Worm (Caenorhabditis elegans) whole organism, L2 larva: ENCODE measurements around the gene Y39B6A.27.

Experiments used
- C34F6.9 ChIP-seq: fragments of 150-350 bp; optimal IDR thresholded peaks from 2 replicates; lab custom pipeline; 2014; ENCODE audit warnings: missing biosample characterization, missing genetic modification characterization
- F13H6.1 ChIP-seq: sonication (generic microtip); optimal IDR thresholded peaks from 2 replicates; lab custom pipeline; 2016; ENCODE audit warnings: missing genetic modification characterization, missing compliant biosample characterization
- R02D3.7 ChIP-seq: fragments of 150-350 bp; optimal IDR thresholded peaks from 2 replicates; lab custom pipeline; 2014; ENCODE audit warnings: missing biosample characterization, missing genetic modification characterization
- Y55F3AM.14 ChIP-seq: fragments of 200-800 bp; sonication (Bioruptor generic); optimal IDR thresholded peaks from 2 replicates; lab custom pipeline; 2018; ENCODE audit warnings: mild to moderate bottlenecking, missing genetic modification characterization, missing compliant biosample characterization
- alr-1 ChIP-seq: fragments of 150-350 bp; optimal IDR thresholded peaks from 2 replicates; lab custom pipeline; 2014; ENCODE audit warnings: missing biosample characterization, missing genetic modification characterization
- aly-2 ChIP-seq: fragments of 150-350 bp; optimal IDR thresholded peaks from 2 replicates; lab custom pipeline; 2014; ENCODE audit warnings: missing biosample characterization, missing genetic modification characterization
- ama-1 ChIP-seq: fragments of 150-350 bp; optimal IDR thresholded peaks from 2 replicates; lab custom pipeline; 2018; ENCODE audit warnings: inconsistent platforms
- blmp-1 ChIP-seq: sonication (generic microtip); optimal IDR thresholded peaks from 2 replicates; lab custom pipeline; 2017; ENCODE audit warnings: missing genetic modification characterization, mild to moderate bottlenecking, missing compliant biosample characterization, antibody characterized with exemption, moderate library complexity; ENCODE audit not compliant: insufficient read depth
- ceh-16 ChIP-seq: fragments of 150-350 bp; optimal IDR thresholded peaks from 2 replicates; lab custom pipeline; 2014; ENCODE audit warnings: missing biosample characterization, missing genetic modification characterization
- ceh-82 ChIP-seq: fragments of 150-350 bp; optimal IDR thresholded peaks from 2 replicates; lab custom pipeline; 2014; ENCODE audit warnings: missing biosample characterization, missing genetic modification characterization
- crh-2 ChIP-seq: sonication (generic microtip); optimal IDR thresholded peaks from 2 replicates; lab custom pipeline; 2017; ENCODE audit warnings: missing biosample characterization, missing genetic modification characterization
- dmd-4 ChIP-seq: sonication (generic microtip); optimal IDR thresholded peaks from 2 replicates; lab custom pipeline; 2017; ENCODE audit warnings: missing biosample characterization, missing genetic modification characterization
- egl-27 ChIP-seq: sonication (generic microtip); optimal IDR thresholded peaks from 3 replicates; lab custom pipeline; 2017; ENCODE audit warnings: missing biosample characterization, missing genetic modification reagents, missing genetic modification characterization
- elt-1 ChIP-seq: fragments of 150-350 bp; optimal IDR thresholded peaks from 2 replicates; lab custom pipeline; 2014; ENCODE audit warnings: missing biosample characterization, missing genetic modification characterization
- fos-1 ChIP-seq: fragments of 150-350 bp; optimal IDR thresholded peaks from 2 replicates; lab custom pipeline; 2014; ENCODE audit warnings: missing biosample characterization, missing genetic modification characterization
- gmeb-1 ChIP-seq: fragments of 150-350 bp; optimal IDR thresholded peaks from 2 replicates; lab custom pipeline; 2014; ENCODE audit warnings: missing biosample characterization, missing genetic modification characterization
- lin-11 ChIP-seq: fragments of 150-350 bp; sonication (generic microtip); optimal IDR thresholded peaks from 2 replicates; lab custom pipeline; 2014; ENCODE audit warnings: missing biosample characterization, missing genetic modification characterization, inconsistent platforms, mixed read lengths
- lin-13 ChIP-seq: fragments of 150-350 bp; optimal IDR thresholded peaks from 2 replicates; lab custom pipeline; 2014; ENCODE audit warnings: missing biosample characterization, missing genetic modification reagents, missing genetic modification characterization
- lsy-2 ChIP-seq, 2 experiments: fragments of 150-350 bp in 1 of 2; sonication (generic microtip) in 1 of 2; optimal IDR thresholded peaks; 2 replicates each; lab custom pipeline; 2014 to 2017; ENCODE audit warnings: missing biosample characterization in 2 of 2, missing genetic modification characterization in 2 of 2
- mab-5 ChIP-seq: fragments of 150-350 bp; optimal IDR thresholded peaks from 2 replicates; lab custom pipeline; 2014; ENCODE audit warnings: missing biosample characterization, missing genetic modification characterization
- mbf-1 ChIP-seq: sonication (generic microtip); optimal IDR thresholded peaks from 2 replicates; lab custom pipeline; 2017; ENCODE audit warnings: missing biosample characterization, missing genetic modification characterization
- nhr-10 ChIP-seq: sonication (generic microtip); optimal IDR thresholded peaks from 2 replicates; lab custom pipeline; 2017; ENCODE audit warnings: missing biosample characterization, missing genetic modification characterization
- nhr-11 ChIP-seq: fragments of 150-350 bp; optimal IDR thresholded peaks from 2 replicates; lab custom pipeline; 2014; ENCODE audit warnings: missing biosample characterization, missing genetic modification characterization
- nhr-12 ChIP-seq: fragments of 150-350 bp; optimal IDR thresholded peaks from 2 replicates; lab custom pipeline; 2014; ENCODE audit warnings: missing biosample characterization, missing genetic modification characterization
- nhr-129 ChIP-seq: fragments of 150-350 bp; optimal IDR thresholded peaks from 2 replicates; lab custom pipeline; 2014; ENCODE audit warnings: missing biosample characterization, missing genetic modification characterization
- nhr-21 ChIP-seq: fragments of 150-350 bp; optimal IDR thresholded peaks from 2 replicates; lab custom pipeline; 2014; ENCODE audit warnings: missing biosample characterization, missing genetic modification characterization
- nhr-237 ChIP-seq: fragments of 150-350 bp; optimal IDR thresholded peaks from 2 replicates; lab custom pipeline; 2014; ENCODE audit warnings: missing biosample characterization, missing genetic modification characterization
- nhr-25 ChIP-seq: fragments of 150-350 bp; sonication (generic microtip); optimal IDR thresholded peaks from 3 replicates; lab custom pipeline; 2014; ENCODE audit warnings: missing biosample characterization, missing genetic modification characterization
- nhr-6 ChIP-seq: fragments of 150-350 bp; optimal IDR thresholded peaks from 2 replicates; lab custom pipeline; 2014; ENCODE audit warnings: missing biosample characterization, missing genetic modification characterization
- nhr-77 ChIP-seq: fragments of 150-350 bp; optimal IDR thresholded peaks from 2 replicates; lab custom pipeline; 2014; ENCODE audit warnings: missing biosample characterization, missing genetic modification characterization
- sem-4 ChIP-seq: fragments of 150-350 bp; optimal IDR thresholded peaks from 2 replicates; lab custom pipeline; 2014; ENCODE audit warnings: missing biosample characterization, missing genetic modification reagents, missing genetic modification characterization
- skn-1 ChIP-seq: sonication (generic microtip); optimal IDR thresholded peaks from 2 replicates; lab custom pipeline; 2017; ENCODE audit warnings: missing biosample characterization, missing genetic modification characterization
- sma-3 ChIP-seq: sonication (generic microtip); optimal IDR thresholded peaks from 2 replicates; lab custom pipeline; 2016; ENCODE audit warnings: missing genetic modification reagents, missing genetic modification characterization, missing compliant biosample characterization
- sma-9 ChIP-seq, 2 experiments: fragments of 150-350 bp in 1 of 2; sonication (generic microtip) in 1 of 2; optimal IDR thresholded peaks; 2 replicates each; lab custom pipeline; 2014 to 2016; ENCODE audit warnings: missing genetic modification characterization in 2 of 2, mild to moderate bottlenecking in 1 of 2, missing biosample characterization in 1 of 2, missing compliant biosample characterization in 1 of 2, missing genetic modification reagents in 1 of 2, moderate library complexity in 1 of 2
- snpc-4 ChIP-seq: fragments of 150-350 bp; optimal IDR thresholded peaks from 2 replicates; lab custom pipeline; 2014; ENCODE audit warnings: missing biosample characterization, missing genetic modification characterization
- unc-55 ChIP-seq: fragments of 150-350 bp; sonication (generic microtip); optimal IDR thresholded peaks from 3 replicates; lab custom pipeline; 2014; ENCODE audit warnings: missing biosample characterization, missing genetic modification reagents, missing genetic modification characterization
- unc-62 ChIP-seq: fragments of 150-350 bp; optimal IDR thresholded peaks from 2 replicates; lab custom pipeline; 2014; ENCODE audit warnings: missing biosample characterization, missing genetic modification reagents, missing genetic modification characterization
- ztf-1 ChIP-seq: fragments of 200-800 bp; sonication (Bioruptor generic); conservative IDR thresholded peaks from 2 replicates; pipeline ENCODE4 v1.3.6; 2022; ENCODE audit warnings: missing genetic modification characterization, missing compliant biosample characterization
- ztf-4 ChIP-seq: fragments of 150-350 bp; optimal IDR thresholded peaks from 2 replicates; lab custom pipeline; 2014; ENCODE audit warnings: missing biosample characterization, missing genetic modification characterization

Y39B6A.27 gene

ce11 chrV:19031456-19031855, at the start of gene Y39B6A.27:
Gene Y39B6A.27, plus strand, starts transcription at chrV:19031756.
- TF ChIP-seq Y55F3AM.14 (GFP tag; lab: Kevin White, UChicago) (no peak), ztf-4 (no peak), nhr-10 (tag; lab: Kevin White, UChicago) (no peak), nhr-11 (no peak), ama-1 (lab: Kevin White, UChicago) (no peak), nhr-6 (tag; lab: Kevin White, UChicago) (no peak), F13H6.1 (no peak), lsy-2 (tag; optimal IDR thresholded peaks at IDR 0.05; lab: Kevin White, UChicago) (no peak), lin-11 (tag; lab: Kevin White, UChicago) (no peak), crh-2 (tag; lab: Kevin White, UChicago) (no peak), lin-13 (GFP tag; lab: Kevin White, UChicago) (no peak), unc-62 (GFP tag; lab: Kevin White, UChicago) (no peak), elt-1 (no peak), sem-4 (tag; lab: Kevin White, UChicago) (no peak), R02D3.7 (no peak)

- TF ChIP-seq skn-1 (tag; lab: Kevin White, UChicago) (no peak), F13H6.1 (no peak), ceh-16 (no peak), nhr-21 (tag; lab: Kevin White, UChicago) (no peak), ztf-1 (no peak), nhr-10 (tag; lab: Kevin White, UChicago) (no peak), R02D3.7 (no peak), nhr-237 (tag; lab: Kevin White, UChicago) (no peak), gmeb-1 (no peak)
Observed at ce11 chrV:18986103-18986502, 45.5 kb upstream of the Y39B6A.27 start.

- TF ChIP-seq R02D3.7 = peak; percentile 35
- TF ChIP-seq ceh-82 (tag; lab: Kevin White, UChicago) = peak; percentile 12
- TF ChIP-seq sem-4 (tag; lab: Kevin White, UChicago) = peak; percentile 7
- TF ChIP-seq elt-1 = no peak
- peak; percentile 25 for TF ChIP-seq nhr-21 (tag; lab: Kevin White, UChicago)
- TF ChIP-seq aly-2 (tag; lab: Kevin White, UChicago) = no peak
- TF ChIP-seq snpc-4 (tag; lab: Kevin White, UChicago) = peak; percentile 33
- TF ChIP-seq nhr-12 (tag; lab: Kevin White, UChicago) = no peak
- TF ChIP-seq lin-11 (tag; lab: Kevin White, UChicago) = peak; percentile 24
- TF ChIP-seq skn-1 (tag; lab: Kevin White, UChicago) = no peak
- peak; percentile 83 for TF ChIP-seq gmeb-1
- TF ChIP-seq fos-1 (tag; lab: Kevin White, UChicago) = peak; percentile 27
- no peak for TF ChIP-seq unc-62 (GFP tag; lab: Kevin White, UChicago)
- TF ChIP-seq ztf-4 = no peak
- no peak for TF ChIP-seq mbf-1 (tag; lab: Kevin White, UChicago)
- peak; percentile 6 for TF ChIP-seq nhr-10 (tag; lab: Kevin White, UChicago)
- peak; percentile 72 for TF ChIP-seq unc-55
- peak; percentile 73 for TF ChIP-seq C34F6.9
- no peak for TF ChIP-seq ceh-16
- TF ChIP-seq lsy-2 (tag; optimal IDR thresholded peaks at IDR 0.05; lab: Kevin White, UChicago) = peak; percentile 82
- TF ChIP-seq lin-13 (GFP tag; lab: Kevin White, UChicago) = peak; percentile 82
- TF ChIP-seq Y55F3AM.14 (GFP tag; lab: Kevin White, UChicago) = no peak
- peak; percentile 32 for TF ChIP-seq sma-3 (GFP tag; lab: Kevin White, UChicago)
- TF ChIP-seq crh-2 (tag; lab: Kevin White, UChicago) = peak; percentile 66
- TF ChIP-seq blmp-1 = peak; percentile 45
- TF ChIP-seq nhr-129 (tag; lab: Kevin White, UChicago) = peak; percentile 27
- TF ChIP-seq sma-9 (GFP tag; optimal IDR thresholded peaks at IDR 0.05; lab: Kevin White, UChicago) = peak; percentile 58
- no peak for TF ChIP-seq sma-9 (tag; optimal IDR thresholded peaks at IDR 0.05; lab: Kevin White, UChicago)
- TF ChIP-seq dmd-4 (tag; lab: Kevin White, UChicago) = no peak
- TF ChIP-seq alr-1 (tag; lab: Kevin White, UChicago) = no peak
- TF ChIP-seq nhr-77 (tag; lab: Kevin White, UChicago) = no peak
- TF ChIP-seq F13H6.1 = peak; percentile 62
- peak; percentile 45 for TF ChIP-seq mab-5 (tag; lab: Kevin White, UChicago)
- no peak for TF ChIP-seq egl-27 (tag; lab: Kevin White, UChicago)
- TF ChIP-seq nhr-25 (tag; lab: Kevin White, UChicago) = peak; percentile 57
Observed at ce11 chrV:18990238-18990901, 41.2 kb upstream of the Y39B6A.27 start, which contains the start of the genes reps-1 and Y39B6A.37. Gene reps-1, minus strand, starts transcription at chrV:18990500. Gene Y39B6A.37, plus strand, starts transcription at chrV:18990851.
